Worm (Caenorhabditis elegans) whole organism, L2 larva: ENCODE measurements around the gene R102.1.
A peak's percentile ranks its signal among the peaks of the same experiment; 100 is the strongest.
"Not testable (repeated sequence)": the region's sequence is repeated elsewhere in the genome, so short reads cannot be mapped to it uniquely, and the experiment has no call there.

Experiments
- C34F6.9 ChIP-seq: fragments of 150-350 bp; optimal IDR thresholded peaks from 2 replicates; lab custom pipeline; 2014; ENCODE audit warnings: missing biosample characterization, missing genetic modification characterization
- F13H6.1 ChIP-seq: sonication (generic microtip); optimal IDR thresholded peaks from 2 replicates; lab custom pipeline; 2016; ENCODE audit warnings: missing genetic modification characterization, missing compliant biosample characterization
- Y55F3AM.14 ChIP-seq: fragments of 200-800 bp; sonication (Bioruptor generic); optimal IDR thresholded peaks from 2 replicates; lab custom pipeline; 2018; ENCODE audit warnings: mild to moderate bottlenecking, missing genetic modification characterization, missing compliant biosample characterization
- ZK546.5 ChIP-seq: sonication (generic microtip); optimal IDR thresholded peaks from 2 replicates; lab custom pipeline; 2017; ENCODE audit warnings: missing biosample characterization, missing genetic modification characterization
- alr-1 ChIP-seq: fragments of 150-350 bp; optimal IDR thresholded peaks from 2 replicates; lab custom pipeline; 2014; ENCODE audit warnings: missing biosample characterization, missing genetic modification characterization
- blmp-1 ChIP-seq: sonication (generic microtip); optimal IDR thresholded peaks from 2 replicates; lab custom pipeline; 2017; ENCODE audit warnings: missing genetic modification characterization, mild to moderate bottlenecking, missing compliant biosample characterization, antibody characterized with exemption, moderate library complexity; ENCODE audit not compliant: insufficient read depth
- ceh-16 ChIP-seq: fragments of 150-350 bp; optimal IDR thresholded peaks from 2 replicates; lab custom pipeline; 2014; ENCODE audit warnings: missing biosample characterization, missing genetic modification characterization
- crh-2 ChIP-seq: sonication (generic microtip); optimal IDR thresholded peaks from 2 replicates; lab custom pipeline; 2017; ENCODE audit warnings: missing biosample characterization, missing genetic modification characterization
- elt-1 ChIP-seq: fragments of 150-350 bp; optimal IDR thresholded peaks from 2 replicates; lab custom pipeline; 2014; ENCODE audit warnings: missing biosample characterization, missing genetic modification characterization
- fos-1 ChIP-seq: fragments of 150-350 bp; optimal IDR thresholded peaks from 2 replicates; lab custom pipeline; 2014; ENCODE audit warnings: missing biosample characterization, missing genetic modification characterization
- gmeb-1 ChIP-seq: fragments of 150-350 bp; optimal IDR thresholded peaks from 2 replicates; lab custom pipeline; 2014; ENCODE audit warnings: missing biosample characterization, missing genetic modification characterization
- lin-13 ChIP-seq: fragments of 150-350 bp; optimal IDR thresholded peaks from 2 replicates; lab custom pipeline; 2014; ENCODE audit warnings: missing biosample characterization, missing genetic modification reagents, missing genetic modification characterization
- lin-39 ChIP-seq: fragments of 150-350 bp; optimal IDR thresholded peaks from 2 replicates; lab custom pipeline; 2014; ENCODE audit warnings: missing biosample characterization, missing genetic modification reagents, missing genetic modification characterization
- lsy-2 ChIP-seq, 2 experiments: fragments of 150-350 bp in 1 of 2; sonication (generic microtip) in 1 of 2; optimal IDR thresholded peaks; 2 replicates each; lab custom pipeline; 2014 to 2017; ENCODE audit warnings: missing biosample characterization in 2 of 2, missing genetic modification characterization in 2 of 2
- mbf-1 ChIP-seq: sonication (generic microtip); optimal IDR thresholded peaks from 2 replicates; lab custom pipeline; 2017; ENCODE audit warnings: missing biosample characterization, missing genetic modification characterization
- mdl-1 ChIP-seq, 2 experiments: fragments of 150-350 bp in 1 of 2; sonication (generic microtip) in 1 of 2; optimal IDR thresholded peaks; 2 replicates each; lab custom pipeline; 2017; ENCODE audit warnings: missing biosample characterization in 2 of 2, missing genetic modification characterization in 2 of 2
- nhr-10 ChIP-seq: sonication (generic microtip); optimal IDR thresholded peaks from 2 replicates; lab custom pipeline; 2017; ENCODE audit warnings: missing biosample characterization, missing genetic modification characterization
- nhr-129 ChIP-seq: fragments of 150-350 bp; optimal IDR thresholded peaks from 2 replicates; lab custom pipeline; 2014; ENCODE audit warnings: missing biosample characterization, missing genetic modification characterization
- nhr-21 ChIP-seq: fragments of 150-350 bp; optimal IDR thresholded peaks from 2 replicates; lab custom pipeline; 2014; ENCODE audit warnings: missing biosample characterization, missing genetic modification characterization
- nhr-23 ChIP-seq: fragments of 150-350 bp; optimal IDR thresholded peaks from 2 replicates; lab custom pipeline; 2014; ENCODE audit warnings: missing biosample characterization, missing genetic modification reagents, missing genetic modification characterization
- nhr-237 ChIP-seq: fragments of 150-350 bp; optimal IDR thresholded peaks from 2 replicates; lab custom pipeline; 2014; ENCODE audit warnings: missing biosample characterization, missing genetic modification characterization
- nhr-77 ChIP-seq: fragments of 150-350 bp; optimal IDR thresholded peaks from 2 replicates; lab custom pipeline; 2014; ENCODE audit warnings: missing biosample characterization, missing genetic modification characterization
- peb-1 ChIP-seq: fragments of 150-350 bp; optimal IDR thresholded peaks from 2 replicates; lab custom pipeline; 2014; ENCODE audit warnings: missing biosample characterization, missing genetic modification characterization
- sem-4 ChIP-seq: fragments of 150-350 bp; optimal IDR thresholded peaks from 2 replicates; lab custom pipeline; 2014; ENCODE audit warnings: missing biosample characterization, missing genetic modification reagents, missing genetic modification characterization
- sma-3 ChIP-seq: sonication (generic microtip); optimal IDR thresholded peaks from 2 replicates; lab custom pipeline; 2016; ENCODE audit warnings: missing genetic modification reagents, missing genetic modification characterization, missing compliant biosample characterization
- sma-9 ChIP-seq, 2 experiments: fragments of 150-350 bp in 1 of 2; sonication (generic microtip) in 1 of 2; optimal IDR thresholded peaks; 2 replicates each; lab custom pipeline; 2014 to 2016; ENCODE audit warnings: missing genetic modification characterization in 2 of 2, mild to moderate bottlenecking in 1 of 2, missing biosample characterization in 1 of 2, missing compliant biosample characterization in 1 of 2, missing genetic modification reagents in 1 of 2, moderate library complexity in 1 of 2
- unc-39 ChIP-seq: fragments of 150-350 bp; optimal IDR thresholded peaks from 2 replicates; lab custom pipeline; 2014; ENCODE audit warnings: missing biosample characterization, missing genetic modification characterization
- unc-62 ChIP-seq: fragments of 150-350 bp; optimal IDR thresholded peaks from 2 replicates; lab custom pipeline; 2014; ENCODE audit warnings: missing biosample characterization, missing genetic modification reagents, missing genetic modification characterization
- zag-1 ChIP-seq: fragments of 150-350 bp; optimal IDR thresholded peaks from 2 replicates; lab custom pipeline; 2014; ENCODE audit warnings: missing biosample characterization, missing genetic modification characterization
- ztf-1 ChIP-seq: fragments of 200-800 bp; sonication (Bioruptor generic); conservative IDR thresholded peaks from 2 replicates; pipeline ENCODE4 v1.3.6; 2022; ENCODE audit warnings: missing genetic modification characterization, missing compliant biosample characterization
- ztf-11 ChIP-seq: sonication (generic microtip); optimal IDR thresholded peaks from 2 replicates; lab custom pipeline; 2017; ENCODE audit warnings: missing biosample characterization, missing genetic modification characterization

Gene R102.1

DNA sequence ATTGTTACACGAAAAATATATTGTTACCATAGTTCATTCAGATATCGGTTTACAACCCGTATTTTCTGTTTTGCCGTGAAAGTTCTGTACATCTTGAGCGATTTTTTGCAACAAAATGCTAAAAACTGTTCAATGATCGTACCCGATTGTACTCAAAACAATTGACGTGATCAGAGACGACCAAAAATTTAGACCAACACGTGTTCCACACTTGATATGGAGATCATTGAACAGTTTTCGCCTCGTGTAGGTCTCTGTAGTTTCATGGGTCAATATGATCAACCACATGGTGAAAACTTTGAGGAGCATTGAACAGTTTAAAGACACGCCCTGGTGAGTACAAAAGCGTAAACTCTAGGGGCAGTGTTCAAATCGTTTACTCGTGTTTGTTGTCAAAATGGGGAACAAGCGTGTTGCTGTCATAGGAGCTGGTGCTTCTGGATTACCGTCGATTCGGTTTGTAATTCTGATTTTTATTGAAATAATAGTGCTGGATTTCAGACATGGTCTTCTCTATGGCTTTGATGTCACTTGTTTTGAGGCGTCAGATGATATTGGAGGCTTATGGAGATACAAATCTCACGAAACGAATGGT lies 3.6 kb upstream of the R102.1 start, which contains the start of gene fmo-2:
TSS of gene fmo-2 (plus strand) at position 370 of the 595 bp plus-strand sequence.
- TF ChIP-seq nhr-21 (tag; lab: Kevin White, UChicago) (peak; percentile 65), sma-9 (GFP tag; optimal IDR thresholded peaks at IDR 0.05; lab: Kevin White, UChicago) (peak; percentile 66), sma-9 (tag; optimal IDR thresholded peaks at IDR 0.05; lab: Kevin White, UChicago) (no peak), nhr-129 (tag; lab: Kevin White, UChicago) (peak; percentile 30), blmp-1 (tag; lab: Kevin White, UChicago) (no peak), mdl-1 (tag; optimal IDR thresholded peaks at IDR 0.05; lab: Kevin White, UChicago) (peak in 1 of 2 experiments; percentile 22), sma-3 (GFP tag; lab: Kevin White, UChicago) (no peak)

ce11 chrIV:10687307-10687706 lies 1.5 kb downstream of the R102.1 start, which contains the start of gene R102.2:
Gene R102.2, plus strand, starts transcription at chrIV:10687607.
- TF ChIP-seq Y55F3AM.14; ztf-11; lin-39 (tag; lab: Kevin White, UChicago): not testable (repeated sequence)

ce11 chrIV:10688972-10689567 lies 3.2 kb downstream of the R102.1 start, which contains the start of gene R102.3:
Gene R102.3, plus strand, starts transcription at chrIV:10689517.
- TF ChIP-seq Y55F3AM.14 (no peak), alr-1 (no peak), nhr-21 (tag; lab: Kevin White, UChicago) (peak; percentile 54), lsy-2 (tag; optimal IDR thresholded peaks at IDR 0.05; lab: Kevin White, UChicago) (no peak), mbf-1 (tag; lab: Kevin White, UChicago) (no peak), blmp-1 (tag; lab: Kevin White, UChicago) (no peak)

ce11 chrIV:10690139-10690538 lies 4.3 kb downstream of the R102.1 start, which contains the start of gene R102.8:
Gene R102.8, minus strand, starts transcription at chrIV:10690239.
- TF ChIP-seq crh-2 (tag; lab: Kevin White, UChicago) (no peak), unc-39 (no peak), ztf-1 (GFP tag; lab: Robert Waterston, UW) (no peak), alr-1 (no peak), nhr-23 (tag; lab: Kevin White, UChicago) (no peak), sem-4 (no peak), elt-1 (tag; lab: Kevin White, UChicago) (no peak), blmp-1 (tag; lab: Kevin White, UChicago) (no peak), nhr-237 (no peak), peb-1 (tag; lab: Kevin White, UChicago) (no peak), lin-39 (tag; lab: Kevin White, UChicago) (no peak), nhr-21 (tag; lab: Kevin White, UChicago) (no peak), sma-9 (GFP tag; optimal IDR thresholded peaks at IDR 0.05; lab: Kevin White, UChicago) (no peak), sma-9 (tag; optimal IDR thresholded peaks at IDR 0.05; lab: Kevin White, UChicago) (no peak), unc-62 (no peak), ZK546.5 (tag; lab: Kevin White, UChicago) (no peak), sma-3 (GFP tag; lab: Kevin White, UChicago) (no peak), gmeb-1 (tag; lab: Kevin White, UChicago) (no peak)
- TF ChIP-seq, all 48 proteins: peak for 0

ce11 chrIV:10695203-10695602 lies 9.4 kb downstream of the R102.1 start, which contains the start of gene R102.4:
Gene R102.4, minus strand, starts transcription at chrIV:10695303.
- no peak for TF ChIP-seq alr-1
- TF ChIP-seq nhr-10 (tag; lab: Kevin White, UChicago) = no peak
- TF ChIP-seq elt-1 (tag; lab: Kevin White, UChicago) = no peak
- no peak for TF ChIP-seq unc-39
- TF ChIP-seq fos-1 (tag; lab: Kevin White, UChicago) = no peak
- TF ChIP-seq zag-1 (tag; lab: Kevin White, UChicago) = no peak
- TF ChIP-seq nhr-23 (tag; lab: Kevin White, UChicago) = no peak
- TF ChIP-seq ceh-16 (tag; lab: Kevin White, UChicago) = no peak
- TF ChIP-seq nhr-77 (tag; lab: Kevin White, UChicago) = no peak
- no peak for TF ChIP-seq F13H6.1
- no peak for TF ChIP-seq C34F6.9 (tag; lab: Kevin White, UChicago)
- no peak for TF ChIP-seq lin-13 (GFP tag; lab: Kevin White, UChicago)
- TF ChIP-seq blmp-1 (tag; lab: Kevin White, UChicago) = no peak
- TF ChIP-seq mdl-1 (tag; optimal IDR thresholded peaks at IDR 0.05; lab: Kevin White, UChicago) = no peak
- TF ChIP-seq lsy-2 (tag; optimal IDR thresholded peaks at IDR 0.05; lab: Kevin White, UChicago) = no peak
- TF ChIP-seq nhr-237 = no peak
- TF ChIP-seq mbf-1 (tag; lab: Kevin White, UChicago) = no peak
